Fruit fly (Drosophila melanogaster): ENCODE measurements around the gene CG4892.

DNA sequence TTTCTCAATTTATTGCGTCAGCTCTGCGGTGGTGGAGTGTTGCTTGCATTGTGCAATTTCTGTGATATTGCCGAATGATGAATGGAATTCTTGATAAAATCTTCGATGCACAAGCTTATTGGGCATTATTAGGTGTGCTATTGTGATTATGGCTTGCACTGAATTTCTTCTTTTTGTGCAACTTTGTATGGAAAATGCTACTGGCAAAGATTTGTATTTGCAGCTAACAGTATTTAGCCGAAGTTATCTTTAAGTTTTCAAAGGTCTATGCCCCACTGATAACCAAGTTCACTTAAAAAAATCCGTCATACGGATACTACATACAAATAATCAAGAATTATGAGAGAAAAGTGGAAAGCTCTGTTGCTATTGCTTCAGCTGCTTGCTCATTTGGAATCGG lies 38.6 kb upstream of the CG4892 start, which contains the start of gene CG4891:
- TF ChIP-seq dl (GFP tag; optimal IDR thresholded peaks at IDR 0.05; ENCODE audit: insufficient read depth in 1 of 2, partially characterized antibody in 2 of 2) (no peak), psq (GFP tag; optimal IDR thresholded peaks at IDR 0.05) (no peak), Mio (GFP tag; optimal IDR thresholded peaks at IDR 0.05) (no peak), Rel (GFP tag; optimal IDR thresholded peaks at IDR 0.05) (no peak), Rel (tag; optimal IDR thresholded peaks at IDR 0.05) (no peak), sage (GFP tag; optimal IDR thresholded peaks at IDR 0.05) (no peak), fru (GFP tag; optimal IDR thresholded peaks at IDR 0.05) (no peak), pan (optimal IDR thresholded peaks at IDR 0.05) (no peak), rgr (GFP tag; optimal IDR thresholded peaks at IDR 0.05) (no peak), Hnf4 (GFP tag; optimal IDR thresholded peaks at IDR 0.05) (no peak), OdsH (GFP tag; optimal IDR thresholded peaks at IDR 0.05) (no peak)
